Worm (Caenorhabditis elegans) whole organism, late embryonic: ENCODE results near the gene F10D7.4.

ENCODE experiments used
- F13H6.1 ChIP-seq: sonication (generic microtip); optimal IDR thresholded peaks from 2 replicates; lab custom pipeline; 2016; ENCODE audit warnings: missing genetic modification characterization, missing compliant biosample characterization
- ama-1 ChIP-seq: fragments of 150-350 bp; optimal IDR thresholded peaks from 2 replicates; lab custom pipeline; 2014
- ceh-45 ChIP-seq: fragments of 200-800 bp; sonication (Bioruptor generic); IDR thresholded peaks from 2 replicates; pipeline ENCODE4 v1.3.6; 2022; ENCODE audit warnings: missing genetic modification reagents, missing genetic modification characterization, missing compliant biosample characterization
- ceh-9 ChIP-seq: sonication (generic microtip); optimal IDR thresholded peaks from 2 replicates; lab custom pipeline; 2016; ENCODE audit warnings: mild to moderate bottlenecking, missing genetic modification characterization, inconsistent platforms, missing compliant biosample characterization
- fkh-10 ChIP-seq: fragments of 150-350 bp; optimal IDR thresholded peaks from 2 replicates; lab custom pipeline; 2014; ENCODE audit warnings: missing biosample characterization, missing genetic modification reagents, missing genetic modification characterization
- gmeb-2 ChIP-seq: sonication (generic microtip); optimal IDR thresholded peaks from 2 replicates; lab custom pipeline; 2016; ENCODE audit warnings: missing genetic modification characterization, inconsistent platforms, missing compliant biosample characterization
- pag-3 ChIP-seq: sonication (generic microtip); optimal IDR thresholded peaks from 2 replicates; lab custom pipeline; 2016; ENCODE audit warnings: missing compliant biosample characterization, missing genetic modification characterization, borderline replicate concordance
- pqm-1 ChIP-seq: sonication (generic microtip); optimal IDR thresholded peaks from 2 replicates; lab custom pipeline; 2016; ENCODE audit warnings: missing genetic modification characterization, missing compliant biosample characterization
- rnt-1 ChIP-seq: sonication (generic microtip); optimal IDR thresholded peaks from 2 replicates; lab custom pipeline; 2016; ENCODE audit warnings: missing genetic modification characterization, missing compliant biosample characterization
- sdc-2 ChIP-seq: sonication (generic microtip); optimal IDR thresholded peaks from 2 replicates; lab custom pipeline; 2016; ENCODE audit warnings: missing genotype, missing genetic modification characterization, missing compliant biosample characterization
- unc-42 ChIP-seq: sonication (generic microtip); optimal IDR thresholded peaks from 2 replicates; lab custom pipeline; 2016; ENCODE audit warnings: missing genotype, missing genetic modification characterization, missing compliant biosample characterization
- unc-55 ChIP-seq: sonication (generic microtip); optimal IDR thresholded peaks from 2 replicates; lab custom pipeline; 2017; ENCODE audit warnings: missing biosample characterization, missing genetic modification reagents, missing genetic modification characterization

DNA sequence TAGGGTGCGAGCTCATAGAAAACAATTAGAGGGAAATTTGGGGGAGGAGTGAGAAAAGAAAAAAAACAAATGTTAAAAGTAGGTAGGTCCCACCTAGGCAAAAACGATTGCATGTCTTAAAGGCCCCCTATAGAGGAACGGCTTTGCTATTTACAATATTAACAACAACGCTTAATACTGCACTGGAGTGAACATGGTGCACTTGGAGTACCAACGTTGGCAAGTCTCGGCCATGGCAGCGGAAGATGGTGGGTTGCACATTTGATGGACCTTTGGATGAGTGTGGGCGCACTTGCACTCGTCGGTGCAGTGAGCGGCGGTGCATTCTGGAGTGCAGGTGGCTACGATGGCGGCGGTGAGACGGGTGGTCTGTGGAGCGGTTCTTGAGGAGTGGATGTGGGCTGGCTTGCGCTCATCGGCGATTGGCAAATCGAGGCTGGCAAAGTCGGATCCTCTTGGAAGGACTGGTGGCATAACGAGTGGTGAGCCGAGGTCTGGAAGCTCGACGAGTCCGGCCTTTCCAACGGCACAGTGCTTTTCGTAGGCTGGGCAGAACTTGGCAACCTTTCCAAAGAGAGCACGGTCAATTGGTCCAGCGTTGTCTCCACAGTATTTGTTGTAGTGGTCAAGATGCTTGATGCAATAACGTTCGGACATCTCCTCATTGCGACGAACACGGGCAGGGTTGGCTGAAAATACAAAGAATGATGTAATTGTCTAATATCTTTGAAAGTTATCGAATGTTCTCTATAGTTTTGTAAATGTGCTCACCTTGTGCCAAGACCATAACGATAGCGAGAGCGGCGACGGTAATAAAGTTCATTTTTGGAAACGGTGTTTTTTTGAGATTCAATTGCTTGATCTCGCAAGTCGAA, 38.9 kb upstream of the F10D7.4 start:
- TF ChIP-seq ceh-9 (no peak), ceh-45 (GFP tag; lab: Robert Waterston, UW) (no peak), pqm-1 (tag; lab: Kevin White, UChicago) (no peak), pag-3 (tag; lab: Kevin White, UChicago) (no peak), gmeb-2 (tag; lab: Kevin White, UChicago) (no peak), unc-42 (tag; lab: Kevin White, UChicago) (no peak), F13H6.1 (tag; lab: Kevin White, UChicago) (no peak), ama-1 (no peak), unc-55 (GFP tag; lab: Kevin White, UChicago) (no peak), sdc-2 (tag; lab: Kevin White, UChicago) (peak; percentile 4), rnt-1 (no peak), fkh-10 (GFP tag; lab: Kevin White, UChicago) (no peak)
